Fruit fly (Drosophila melanogaster): ENCODE results near the gene DCAF12.

DNA sequence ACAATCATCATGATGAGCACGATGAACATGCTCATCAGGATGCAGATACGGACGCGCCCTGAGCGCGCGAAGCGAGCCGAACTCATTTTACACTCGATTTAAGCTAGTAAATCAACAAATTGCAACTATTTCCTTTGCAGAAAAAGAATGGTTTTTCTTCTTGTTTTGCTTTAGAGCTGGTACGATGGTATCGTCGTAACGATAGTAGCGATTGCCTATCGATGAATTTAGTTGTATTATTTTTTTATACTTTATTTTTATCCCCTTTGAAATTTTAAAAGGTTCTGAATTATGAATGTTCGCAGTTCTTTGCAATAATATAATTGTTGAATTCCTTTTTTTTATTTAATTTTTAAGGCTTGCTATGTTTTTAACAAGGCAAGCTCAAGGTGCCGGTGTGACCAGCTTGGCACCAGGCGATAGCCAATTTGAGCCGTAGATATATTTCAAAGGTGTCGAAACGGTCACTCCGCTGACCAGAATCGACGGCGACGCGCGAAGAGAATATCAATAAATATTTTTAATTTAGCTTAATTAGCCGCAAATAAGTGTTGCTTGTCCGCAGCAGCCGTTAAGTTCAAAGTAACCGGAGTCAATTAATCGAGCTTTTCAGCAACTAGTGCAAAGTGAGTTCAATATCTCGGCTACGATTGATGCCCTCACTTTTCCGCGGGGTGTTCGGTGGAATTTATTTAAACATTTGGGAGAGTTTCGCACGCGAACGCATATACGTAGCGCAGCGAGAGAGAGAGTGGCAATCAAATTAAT lies 49.4 kb downstream of the DCAF12 start, which contains the start of the genes CG12213 and GC1:
- no peak for TF ChIP-seq cic (GFP tag; optimal IDR thresholded peaks at IDR 0.05)
- no peak for TF ChIP-seq CG12768 (GFP tag; optimal IDR thresholded peaks at IDR 0.05)
- peak; percentile 24 for TF ChIP-seq Mnt (GFP tag; optimal IDR thresholded peaks at IDR 0.05)
- no peak for TF ChIP-seq Crg-1 (GFP tag; optimal IDR thresholded peaks at IDR 0.05)
- no peak for TF ChIP-seq pad (GFP tag; optimal IDR thresholded peaks at IDR 0.05)
- TF ChIP-seq CG5204 (GFP tag; optimal IDR thresholded peaks at IDR 0.05): peak; percentile 53
- no peak for TF ChIP-seq ovo (GFP tag; optimal IDR thresholded peaks at IDR 0.05)
- TF ChIP-seq toe (GFP tag; optimal IDR thresholded peaks at IDR 0.05): peak; percentile 62
- no peak for TF ChIP-seq kay (GFP tag; ENCODE audit: borderline replicate concordance)
- peak; percentile 32 for TF ChIP-seq CG1620 (GFP tag; optimal IDR thresholded peaks at IDR 0.05)
- TF ChIP-seq tj (GFP tag; optimal IDR thresholded peaks at IDR 0.05): no peak
- no peak for TF ChIP-seq CG33017 (tag; optimal IDR thresholded peaks at IDR 0.05)
- peak; percentile 46 for TF ChIP-seq CG11617 (GFP tag; optimal IDR thresholded peaks at IDR 0.05)
- peak; percentile 7 for TF ChIP-seq Hr96 (GFP tag; optimal IDR thresholded peaks at IDR 0.05)

Measured in whole organism, adult.